Fruit fly (Drosophila melanogaster) whole organism, embryonic: ENCODE data around the gene Cad88C.

ENCODE experiments used
- B-H1 ChIP-seq: fragments of 200-800 bp; sonication (Bioruptor generic); IDR thresholded peaks from 3 replicates; pipeline ENCODE4 v1.3.6; 2022; ENCODE audit warnings: missing biosample characterization, missing genetic modification characterization
- CG10366 ChIP-seq: fragments of 200-800 bp; sonication (Bioruptor generic); IDR thresholded peaks from 2 replicates; pipeline ENCODE4 v1.3.6; 2022; ENCODE audit warnings: missing biosample characterization, missing genetic modification characterization
- CG11398 ChIP-seq: fragments of 200-800 bp; sonication (Bioruptor generic); optimal IDR thresholded peaks from 2 replicates; lab custom pipeline; 2016; ENCODE audit warnings: missing biosample characterization, missing genetic modification characterization
- CG11456 ChIP-seq: fragments of 200-800 bp; sonication (Bioruptor generic); IDR thresholded peaks from 3 replicates; pipeline ENCODE4 v1.3.6; 2022; ENCODE audit warnings: missing biosample characterization, missing genetic modification characterization
- CG11504 ChIP-seq: fragments of 200-800 bp; sonication (Bioruptor generic); optimal IDR thresholded peaks from 3 replicates; lab custom pipeline; 2019; ENCODE audit warnings: missing biosample characterization, mild to moderate bottlenecking, missing genetic modification characterization, moderate library complexity
- CG1233 ChIP-seq: fragments of 200-800 bp; sonication (Bioruptor generic); optimal IDR thresholded peaks from 4 replicates; lab custom pipeline; 2018; ENCODE audit warnings: missing biosample characterization, mild to moderate bottlenecking, missing genetic modification characterization
- CG12391 ChIP-seq: fragments of 200-800 bp; sonication (Bioruptor generic); optimal IDR thresholded peaks from 3 replicates; lab custom pipeline; 2018; ENCODE audit warnings: missing biosample characterization, mild to moderate bottlenecking, missing genetic modification characterization, moderate library complexity
- CG13123 ChIP-seq: fragments of 200-800 bp; sonication (Bioruptor generic); optimal IDR thresholded peaks from 2 replicates; lab custom pipeline; 2016; ENCODE audit warnings: missing biosample characterization, missing genetic modification characterization
- CG14050 ChIP-seq: fragments of 200-800 bp; sonication (Bioruptor generic); IDR thresholded peaks from 3 replicates; pipeline ENCODE4 v1.3.6; 2022; ENCODE audit warnings: missing biosample characterization, missing genetic modification characterization
- CG18599 ChIP-seq: fragments of 200-800 bp; sonication (Bioruptor generic); optimal IDR thresholded peaks from 3 replicates; lab custom pipeline; 2017; ENCODE audit warnings: missing biosample characterization, missing genetic modification characterization, mild to moderate bottlenecking, moderate library complexity, missing genetic modification reagents
- CG18764 ChIP-seq: fragments of 200-800 bp; sonication (Bioruptor generic); optimal IDR thresholded peaks from 3 replicates; lab custom pipeline; 2016; ENCODE audit warnings: missing biosample characterization, missing genetic modification characterization
- CG2678 ChIP-seq: fragments of 200-800 bp; sonication (Bioruptor generic); optimal IDR thresholded peaks from 3 replicates; lab custom pipeline; 2019; ENCODE audit warnings: missing biosample characterization, mild to moderate bottlenecking, missing genetic modification characterization, moderate library complexity
- CG3065 ChIP-seq: fragments of 200-800 bp; sonication (Bioruptor generic); optimal IDR thresholded peaks from 2 replicates; lab custom pipeline; 2016; ENCODE audit warnings: missing biosample characterization, missing genetic modification characterization
- CG31388 ChIP-seq: fragments of 200-800 bp; sonication (Bioruptor generic); optimal IDR thresholded peaks from 2 replicates; lab custom pipeline; 2016; ENCODE audit warnings: missing biosample characterization, missing genetic modification characterization
- CG4360 ChIP-seq: fragments of 200-800 bp; sonication (Bioruptor generic); IDR thresholded peaks from 2 replicates; pipeline ENCODE4 v1.3.6; 2022; ENCODE audit warnings: missing biosample characterization, missing genetic modification characterization
- CG4854 ChIP-seq: fragments of 200-800 bp; sonication (Bioruptor generic); optimal IDR thresholded peaks from 2 replicates; lab custom pipeline; 2016; ENCODE audit warnings: missing biosample characterization, missing genetic modification characterization, inconsistent platforms
- D ChIP-seq, 2 experiments: fragments of 200-800 bp in 1 of 2; fragments of >200 bp in 1 of 2; sonication (Bioruptor generic) in 1 of 2; optimal IDR thresholded peaks; 2 replicates in 1 of 2; 3 replicates in 1 of 2; lab custom pipeline; 2017; ENCODE audit warnings: mild to moderate bottlenecking in 1 of 2, missing biosample characterization in 1 of 2, missing genetic modification characterization in 1 of 2, missing genetic modification reagents in 1 of 2
- Ets97D ChIP-seq: fragments of 200-800 bp; sonication (Bioruptor generic); optimal IDR thresholded peaks from 3 replicates; lab custom pipeline; 2016; ENCODE audit warnings: missing biosample characterization, missing genetic modification characterization
- Fer1 ChIP-seq: fragments of 200-800 bp; sonication (Bioruptor generic); optimal IDR thresholded peaks from 2 replicates; lab custom pipeline; 2017; ENCODE audit warnings: missing biosample characterization, mild to moderate bottlenecking, missing genetic modification characterization
- Gug ChIP-seq: fragments of 200-800 bp; sonication (Bioruptor generic); IDR thresholded peaks from 4 replicates; pipeline ENCODE4 v1.3.6; 2022; ENCODE audit warnings: missing biosample characterization, missing genetic modification characterization
- Hmr ChIP-seq: fragments of 200-800 bp; sonication (Bioruptor generic); optimal IDR thresholded peaks from 3 replicates; lab custom pipeline; 2017; ENCODE audit warnings: mild to moderate bottlenecking, missing biosample characterization, missing genetic modification reagents, missing genetic modification characterization
- Hsf ChIP-seq: fragments of 200-800 bp; sonication (Bioruptor generic); optimal IDR thresholded peaks from 3 replicates; lab custom pipeline; 2016; ENCODE audit warnings: missing biosample characterization, missing genetic modification characterization
- Jarid2 ChIP-seq: fragments of 200-800 bp; sonication (Bioruptor generic); optimal IDR thresholded peaks from 3 replicates; lab custom pipeline; 2017; ENCODE audit warnings: mild to moderate bottlenecking, missing biosample characterization, missing genetic modification reagents, missing genetic modification characterization
- MBD-R2 ChIP-seq: fragments of 200-800 bp; sonication (Bioruptor generic); IDR thresholded peaks from 2 replicates; pipeline ENCODE4 v1.3.6; 2022; ENCODE audit warnings: missing biosample characterization, missing genetic modification characterization
- NC2β ChIP-seq: fragments of 200-800 bp; sonication (Bioruptor generic); optimal IDR thresholded peaks from 2 replicates; lab custom pipeline; 2016; ENCODE audit warnings: missing biosample characterization, missing genetic modification characterization
- Nf-YB ChIP-seq: fragments of 200-800 bp; sonication (Bioruptor generic); optimal IDR thresholded peaks from 3 replicates; lab custom pipeline; 2019; ENCODE audit warnings: missing biosample characterization, mild to moderate bottlenecking, missing genetic modification characterization, moderate library complexity
- PHDP ChIP-seq: fragments of 200-800 bp; sonication (Bioruptor generic); optimal IDR thresholded peaks from 3 replicates; lab custom pipeline; 2018; ENCODE audit warnings: missing biosample characterization, mild to moderate bottlenecking, missing genetic modification characterization, moderate library complexity
- Sry-β ChIP-seq: fragments of 200-800 bp; sonication (Bioruptor generic); optimal IDR thresholded peaks from 2 replicates; lab custom pipeline; 2018; ENCODE audit warnings: missing biosample characterization, mild to moderate bottlenecking, missing genetic modification characterization, moderate library complexity
- Stat92E ChIP-seq, 3 experiments: fragments of >200 bp in 2 of 3; fragments of 200-800 bp in 1 of 3; sonication (Bioruptor generic) in 1 of 3; optimal IDR thresholded peaks; 2 replicates each; lab custom pipeline; 2017 to 2019; ENCODE audit warnings: missing biosample characterization in 3 of 3, missing genetic modification characterization in 3 of 3, mild to moderate bottlenecking in 1 of 3, moderate library complexity in 1 of 3
- ap ChIP-seq: fragments of 200-800 bp; sonication (Bioruptor generic); IDR thresholded peaks from 2 replicates; pipeline ENCODE4 v1.3.6; 2022; ENCODE audit warnings: missing biosample characterization, missing genetic modification characterization
- bcd ChIP-seq: fragments of 200-800 bp; sonication (Bioruptor generic); optimal IDR thresholded peaks from 2 replicates; lab custom pipeline; 2017; ENCODE audit warnings: missing biosample characterization, mild to moderate bottlenecking, missing genetic modification characterization
- br ChIP-seq: fragments of >200 bp; optimal IDR thresholded peaks from 2 replicates; lab custom pipeline; 2017
- dysf ChIP-seq: fragments of 200-800 bp; sonication (Bioruptor generic); IDR thresholded peaks from 3 replicates; pipeline ENCODE4 v1.3.6; 2022; ENCODE audit warnings: missing biosample characterization, missing genetic modification characterization
- exex ChIP-seq: fragments of 200-800 bp; sonication (Bioruptor generic); optimal IDR thresholded peaks from 4 replicates; lab custom pipeline; 2018; ENCODE audit warnings: missing biosample characterization, mild to moderate bottlenecking, missing genetic modification characterization, moderate library complexity
- eyg ChIP-seq: fragments of 200-800 bp; sonication (Bioruptor generic); optimal IDR thresholded peaks from 3 replicates; lab custom pipeline; 2016; ENCODE audit warnings: missing biosample characterization, missing genetic modification characterization
- fd96Cb ChIP-seq: fragments of 200-800 bp; sonication (Bioruptor generic); optimal IDR thresholded peaks from 2 replicates; lab custom pipeline; 2018; ENCODE audit warnings: missing biosample characterization, mild to moderate bottlenecking, missing genetic modification characterization, moderate library complexity
- grn ChIP-seq: fragments of 200-800 bp; sonication (Bioruptor generic); optimal IDR thresholded peaks from 3 replicates; lab custom pipeline; 2017; ENCODE audit warnings: missing biosample characterization, missing genetic modification characterization
- jing ChIP-seq: fragments of 200-800 bp; sonication (Bioruptor generic); optimal IDR thresholded peaks from 2 replicates; lab custom pipeline; 2018; ENCODE audit warnings: missing biosample characterization, mild to moderate bottlenecking, missing genetic modification characterization
- ken ChIP-seq: fragments of 200-800 bp; sonication (Bioruptor generic); IDR thresholded peaks from 3 replicates; pipeline ENCODE4 v1.3.6; 2022; ENCODE audit warnings: missing biosample characterization, missing genetic modification characterization
- lola ChIP-seq, 3 experiments: fragments of >200 bp in 2 of 3; fragments of 200-800 bp in 1 of 3; sonication (Bioruptor generic) in 1 of 3; optimal IDR thresholded peaks; 2 replicates each; lab custom pipeline; 2017 to 2019; ENCODE audit warnings: missing biosample characterization in 3 of 3, missing genetic modification characterization in 3 of 3, mild to moderate bottlenecking in 1 of 3, moderate library complexity in 1 of 3
- otp ChIP-seq: fragments of 200-800 bp; sonication (Bioruptor generic); IDR thresholded peaks from 3 replicates; pipeline ENCODE4, ENCODE4 v1.3.6; 2022; ENCODE audit warnings: missing biosample characterization, missing genetic modification characterization
- peb ChIP-seq: fragments of 200-800 bp; sonication (Bioruptor generic); IDR thresholded peaks from 2 replicates; pipeline ENCODE4 v1.3.6; 2022; ENCODE audit warnings: missing biosample characterization, missing genetic modification characterization
- pum ChIP-seq: fragments of 200-800 bp; sonication (Bioruptor generic); optimal IDR thresholded peaks from 2 replicates; lab custom pipeline; 2016; ENCODE audit warnings: missing biosample characterization, missing genetic modification characterization
- sc ChIP-seq, 3 experiments: fragments of >200 bp in 2 of 3; fragments of 200-800 bp in 1 of 3; sonication (Bioruptor generic) in 1 of 3; optimal IDR thresholded peaks; 2 replicates in 2 of 3; 3 replicates in 1 of 3; lab custom pipeline; 2017; ENCODE audit warnings: mild to moderate bottlenecking in 1 of 3, missing biosample characterization in 1 of 3, missing genetic modification characterization in 1 of 3, missing genetic modification reagents in 1 of 3
- sens ChIP-seq: fragments of 200-800 bp; sonication (Bioruptor generic); peaks from one replicate; lab custom pipeline; 2016; ENCODE audit warnings: missing biosample characterization, missing genetic modification characterization
- sens-2 ChIP-seq: fragments of 200-800 bp; sonication (Bioruptor generic); IDR thresholded peaks from 2 replicates; pipeline ENCODE4 v1.3.6; 2022; ENCODE audit warnings: missing biosample characterization, missing genetic modification characterization
- sim ChIP-seq: fragments of 200-800 bp; sonication (Bioruptor generic); IDR thresholded peaks from 2 replicates; pipeline ENCODE4 v1.3.6; 2022; ENCODE audit warnings: missing biosample characterization, missing genetic modification characterization
- sima ChIP-seq: fragments of 200-800 bp; sonication (Bioruptor generic); optimal IDR thresholded peaks from 2 replicates; lab custom pipeline; 2016; ENCODE audit warnings: missing biosample characterization, missing genetic modification characterization
- slou ChIP-seq: fragments of 200-800 bp; sonication (Bioruptor generic); optimal IDR thresholded peaks from 3 replicates; lab custom pipeline; 2016; ENCODE audit warnings: missing biosample characterization, missing genetic modification characterization
- zfh1 ChIP-seq: fragments of 200-800 bp; sonication (Bioruptor generic); IDR thresholded peaks from 3 replicates; pipeline ENCODE4 v1.3.6; 2022; ENCODE audit warnings: missing biosample characterization, missing genetic modification characterization

Gene Cad88C

DNA sequence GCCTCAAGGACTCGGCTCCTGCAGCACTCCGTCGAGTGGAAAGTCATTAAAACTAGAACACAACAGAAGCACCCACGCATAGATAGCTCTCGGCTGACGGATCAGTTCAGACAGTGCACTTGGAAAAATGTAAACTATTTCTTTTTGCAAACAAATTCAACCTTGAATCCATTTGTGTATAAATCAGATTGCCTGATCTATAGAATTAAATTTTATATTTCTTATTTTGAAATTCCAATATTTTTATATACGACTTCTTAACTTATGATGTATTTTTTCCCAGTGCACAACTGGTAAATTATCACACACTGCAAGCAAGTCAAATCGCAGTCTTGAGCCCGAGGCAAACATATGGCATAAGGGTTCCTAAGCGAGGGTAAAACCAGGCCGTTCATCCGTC, 44.5 kb downstream of the Cad88C start (continued):
- peak; percentile 21 for TF ChIP-seq CG13123 (GFP tag; lab: Kevin White, UChicago)
- TF ChIP-seq CG1233 (GFP tag; lab: Kevin White, UChicago) = peak; percentile 49
- TF ChIP-seq jing = peak; percentile 21
- no peak for TF ChIP-seq D (optimal IDR thresholded peaks at IDR 0.05; lab: Kevin White, UChicago)
- TF ChIP-seq D (GFP tag; optimal IDR thresholded peaks at IDR 0.05; lab: Kevin White, UChicago) = peak; percentile 69
- TF ChIP-seq sens-2 (GFP tag; lab: Robert Waterston, UW) = peak; percentile 83
- TF ChIP-seq ken = peak; percentile 50; the same call in 1 of the 3 replicates
- TF ChIP-seq Hmr (GFP tag; lab: Kevin White, UChicago) = no peak
- peak; percentile 60 for TF ChIP-seq Hsf (GFP tag; lab: Kevin White, UChicago)
- TF ChIP-seq Fer1 (GFP tag; lab: Kevin White, UChicago) = peak; percentile 1
- TF ChIP-seq CG3065 = peak; percentile 29
- peak; percentile 62; the same call in 1 of the 2 replicates for TF ChIP-seq peb (GFP tag; lab: Robert Waterston, UW)
- peak; percentile 34 for TF ChIP-seq CG4854 (GFP tag; lab: Kevin White, UChicago)
- TF ChIP-seq grn (GFP tag; lab: Kevin White, UChicago) = peak; percentile 4
- TF ChIP-seq sima (GFP tag; lab: Kevin White, UChicago) = no peak
- TF ChIP-seq fd96Cb (tag; lab: Kevin White, UChicago) = peak; percentile 64
- peak; percentile 78 for TF ChIP-seq CG12391 (tag; lab: Kevin White, UChicago)
- TF ChIP-seq PHDP (tag; lab: Kevin White, UChicago) = peak; percentile 10
- peak; percentile 40; the same call in 1 of the 2 replicates for TF ChIP-seq CG4360
- peak; percentile 37 for TF ChIP-seq CG31388 (GFP tag; lab: Kevin White, UChicago)
- peak; percentile 89 for TF ChIP-seq zfh1 (GFP tag; lab: Robert Waterston, UW)
- peak; percentile 51 for TF ChIP-seq CG10366
- TF ChIP-seq MBD-R2 (GFP tag; lab: Robert Waterston, UW) = no peak
- TF ChIP-seq pum = peak; percentile 22
- 0 out of 2 replicates have a peak, but pooled peaks have one; percentile 17 for TF ChIP-seq ap (GFP tag; lab: Robert Waterston, UW)
- TF ChIP-seq CG11504 (tag; lab: Kevin White, UChicago) = peak; percentile 62
- TF ChIP-seq CG14050 (GFP tag; lab: Robert Waterston, UW) = peak; percentile 46; the same call in 2 of the 3 replicates
- peak; percentile 38 for TF ChIP-seq bcd (GFP tag; lab: Kevin White, UChicago)
- peak; percentile 94 for TF ChIP-seq sens (GFP tag; lab: Kevin White, UChicago)
- TF ChIP-seq otp (GFP tag; lab: Robert Waterston, UW) = peak; percentile 73
- TF ChIP-seq slou (GFP tag; lab: Kevin White, UChicago) = no peak
- no peak for TF ChIP-seq CG11456 (GFP tag; lab: Robert Waterston, UW)
- no peak for TF ChIP-seq Jarid2 (GFP tag; lab: Kevin White, UChicago)
- no peak for TF ChIP-seq eyg (GFP tag; lab: Kevin White, UChicago)
- no peak for TF ChIP-seq exex (tag; lab: Kevin White, UChicago)
- TF ChIP-seq br (lab: Kevin White, UChicago) = no peak
- peak; percentile 63 for TF ChIP-seq CG2678 (tag; lab: Kevin White, UChicago)
- TF ChIP-seq dysf (GFP tag; lab: Robert Waterston, UW) = peak; percentile 54; the same call in 1 of the 3 replicates
- peak; percentile 20 for TF ChIP-seq Sry-β (GFP tag; lab: Kevin White, UChicago)
- peak; percentile 57 for TF ChIP-seq CG18764 (GFP tag; lab: Kevin White, UChicago)
- peak; percentile 47 for TF ChIP-seq Nf-YB (GFP tag; lab: Kevin White, UChicago)
- peak; percentile 25 for TF ChIP-seq CG18599 (GFP tag; lab: Kevin White, UChicago)
- peak; percentile 38; the same call in 1 of the 3 replicates for TF ChIP-seq B-H1 (GFP tag; lab: Robert Waterston, UW)
- peak; percentile 82 for TF ChIP-seq sim (GFP tag; lab: Robert Waterston, UW)
- peak in 1 of 3 experiments; percentile 46 for TF ChIP-seq Stat92E (GFP tag; optimal IDR thresholded peaks at IDR 0.05; lab: Kevin White, UChicago)
- peak; percentile 45 for TF ChIP-seq NC2β
- no peak for TF ChIP-seq CG11398 (GFP tag; lab: Kevin White, UChicago)
- TF ChIP-seq Ets97D (GFP tag; lab: Kevin White, UChicago) = peak; percentile 4
- TF ChIP-seq lola (GFP tag; optimal IDR thresholded peaks at IDR 0.05; lab: Kevin White, UChicago) = peak in 1 of 3 experiments; percentile 81
- peak; percentile 52; the same call in 2 of the 4 replicates for TF ChIP-seq Gug (GFP tag; lab: Robert Waterston, UW)
- TF ChIP-seq sc (optimal IDR thresholded peaks at IDR 0.05; lab: Kevin White, UChicago) = no peak
- TF ChIP-seq sc (GFP tag; optimal IDR thresholded peaks at IDR 0.05; lab: Kevin White, UChicago) = peak; percentile 34
